3 fruit fly cellular contexts compared by ENCODE assay signal in genomic region chr3R:30770069-30770633, dm6.
TF ChIP-seq lines count a peak whose summit lies in the region.

No protein-coding gene starts in this region.

- no peak for TF ChIP-seq CTCF in whole organism, embryonic (GFP tag; optimal IDR thresholded peaks at IDR 0.05; lab: Kevin White, UChicago)

TF ChIP-seq in whole organism, embryonic, 481 proteins besides CTCF, POLR2A, EP300 and RAD21 (continues in another document):
- TF ChIP-seq CG17802 (tag; optimal IDR thresholded peaks at IDR 0.05; lab: Kevin White, UChicago) (no peak), rib (GFP tag; IDR thresholded peaks at IDR 0.05; lab: Robert Waterston, UW) (no peak), C15 (GFP tag; IDR thresholded peaks at IDR 0.05; lab: Robert Waterston, UW) (no peak), Rfx (GFP tag; IDR thresholded peaks at IDR 0.05; lab: Robert Waterston, UW) (no peak), sug (tag; optimal IDR thresholded peaks at IDR 0.05; lab: Kevin White, UChicago) (no peak), ttk (GFP tag; IDR thresholded peaks at IDR 0.05; lab: Robert Waterston, UW) (no peak), inv (GFP tag; IDR thresholded peaks at IDR 0.05; lab: Robert Waterston, UW; ENCODE audit: partially characterized antibody) (no peak), Hmx (GFP tag; optimal IDR thresholded peaks at IDR 0.05; lab: Kevin White, UChicago) (no peak), CG13123 (GFP tag; optimal IDR thresholded peaks at IDR 0.05; lab: Kevin White, UChicago) (no peak), CG11085 (GFP tag; IDR thresholded peaks at IDR 0.05; lab: Robert Waterston, UW) (no peak), Elba2 (GFP tag; optimal IDR thresholded peaks at IDR 0.05; lab: Kevin White, UChicago) (no peak), ftz-f1 (GFP tag; optimal IDR thresholded peaks at IDR 0.05; lab: Kevin White, UChicago) (no peak), CG1233 (GFP tag; optimal IDR thresholded peaks at IDR 0.05; lab: Kevin White, UChicago) (no peak), CG12744 (GFP tag; optimal IDR thresholded peaks at IDR 0.05; lab: Kevin White, UChicago) (no peak), btn (GFP tag; optimal IDR thresholded peaks at IDR 0.05; lab: Kevin White, UChicago) (no peak), bowl (GFP tag; IDR thresholded peaks at IDR 0.05; lab: Robert Waterston, UW) (no peak), NFAT (GFP tag; IDR thresholded peaks at IDR 0.05; lab: Robert Waterston, UW) (no peak), insv (GFP tag; optimal IDR thresholded peaks at IDR 0.05; lab: Kevin White, UChicago) (peak in 1 of 2 experiments; percentile 52), CG9876 (GFP tag; optimal IDR thresholded peaks at IDR 0.05; lab: Kevin White, UChicago) (no peak), CG3065 (GFP tag; optimal IDR thresholded peaks at IDR 0.05; lab: Kevin White, UChicago) (no peak), ara (GFP tag; IDR thresholded peaks at IDR 0.05; lab: Robert Waterston, UW) (peak; percentile 42; the same call in 1 of the 2 replicates), CG10267 (tag; optimal IDR thresholded peaks at IDR 0.05; lab: Kevin White, UChicago) (peak; percentile 0), CG15514 (GFP tag; optimal IDR thresholded peaks at IDR 0.05; lab: Kevin White, UChicago) (no peak), CG7745 (tag; optimal IDR thresholded peaks at IDR 0.05; lab: Kevin White, UChicago) (no peak), ken (GFP tag; IDR thresholded peaks at IDR 0.05; lab: Robert Waterston, UW) (no peak), Nf-YA (GFP tag; IDR thresholded peaks at IDR 0.05; lab: Robert Waterston, UW) (no peak), nom (GFP tag; optimal IDR thresholded peaks at IDR 0.05; lab: Kevin White, UChicago) (no peak), CG15696 (tag; optimal IDR thresholded peaks at IDR 0.05; lab: Kevin White, UChicago) (peak; percentile 68), Bdp1 (GFP tag; optimal IDR thresholded peaks at IDR 0.05; lab: Kevin White, UChicago) (no peak), CG11723 (GFP tag; optimal IDR thresholded peaks at IDR 0.05; lab: Kevin White, UChicago) (no peak), HHEX (GFP tag; optimal IDR thresholded peaks at IDR 0.05; lab: Kevin White, UChicago) (no peak), CoRest (tag; optimal IDR thresholded peaks at IDR 0.05; lab: Kevin White, UChicago) (no peak)

TF ChIP-seq in whole organism, prepupa, 60 proteins besides CTCF, POLR2A, EP300 and RAD21:
- no peak for TF ChIP-seq eg (GFP tag; IDR thresholded peaks at IDR 0.05; lab: Robert Waterston, UW)
- no peak for TF ChIP-seq CG6276 (GFP tag; optimal IDR thresholded peaks at IDR 0.05; lab: Kevin White, UChicago)
- no peak for TF ChIP-seq CG34406 (GFP tag; optimal IDR thresholded peaks at IDR 0.05; lab: Kevin White, UChicago)
- no peak for TF ChIP-seq Sox15 (GFP tag; optimal IDR thresholded peaks at IDR 0.05; lab: Kevin White, UChicago)
- TF ChIP-seq svp (GFP tag; lab: Kevin White, UChicago), result peak; percentile 61
- no peak for TF ChIP-seq CG32006 (GFP tag; optimal IDR thresholded peaks at IDR 0.05; lab: Kevin White, UChicago)
- TF ChIP-seq Ets21C (GFP tag; optimal IDR thresholded peaks at IDR 0.05; lab: Kevin White, UChicago), result no peak
- TF ChIP-seq CG6163 (GFP tag; IDR thresholded peaks at IDR 0.05; lab: Robert Waterston, UW), result no peak
- no peak for TF ChIP-seq CG8632 (GFP tag; optimal IDR thresholded peaks at IDR 0.05; lab: Kevin White, UChicago)
- peak; percentile 22 for TF ChIP-seq Eip78C (GFP tag; lab: Kevin White, UChicago)
- peak; percentile 34 for TF ChIP-seq CG3919 (GFP tag; optimal IDR thresholded peaks at IDR 0.05; lab: Kevin White, UChicago)
- no peak for TF ChIP-seq CG10669 (GFP tag; optimal IDR thresholded peaks at IDR 0.05; lab: Kevin White, UChicago)

TF ChIP-seq in whole organism, pupa, 21 proteins besides CTCF, POLR2A, EP300 and RAD21:
- no peak for TF ChIP-seq D1 (tag; optimal IDR thresholded peaks at IDR 0.05; lab: Kevin White, UChicago)
- peak; percentile 15 for TF ChIP-seq CG14655 (GFP tag; optimal IDR thresholded peaks at IDR 0.05; lab: Kevin White, UChicago)
